Worm (Caenorhabditis elegans): ENCODE results near the gene rig-3.

The rig-3 gene

ce11 chrX:6904064-6904771 lies 50.8 kb downstream of the rig-3 start, which contains the start of gene sid-5:
TSS of gene sid-5 (plus strand) at chrX:6904721.
- TF ChIP-seq ama-1 (optimal IDR thresholded peaks at IDR 0.05) (no peak), ama-1 (GFP tag; optimal IDR thresholded peaks at IDR 0.05) (no peak), F49E8.2 (tag; optimal IDR thresholded peaks at IDR 0.05; ENCODE audit: insufficient read depth) (no peak), T26A5.8 (tag; optimal IDR thresholded peaks at IDR 0.05) (no peak), cebp-1 (GFP tag; IDR thresholded peaks at IDR 0.05) (peak; percentile 61; the same call in 1 of the 2 replicates), cebp-1 (tag; optimal IDR thresholded peaks at IDR 0.05) (peak; percentile 90), nhr-90 (tag; optimal IDR thresholded peaks at IDR 0.05) (no peak), B0035.1 (tag; optimal IDR thresholded peaks at IDR 0.05) (no peak)

- no peak for TF ChIP-seq somi-1 (GFP tag; optimal IDR thresholded peaks at IDR 0.05)
- peak; percentile 22 for TF ChIP-seq pha-4 (tag; optimal IDR thresholded peaks at IDR 0.05)
- peak; percentile 46 for TF ChIP-seq atf-7 (tag; optimal IDR thresholded peaks at IDR 0.05)
- no peak for TF ChIP-seq dpff-1 (tag; optimal IDR thresholded peaks at IDR 0.05)
- no peak for TF ChIP-seq bed-2 (GFP tag; IDR thresholded peaks at IDR 0.05)
- no peak for TF ChIP-seq xnd-1 (tag; optimal IDR thresholded peaks at IDR 0.05)
- 0 out of 2 replicates have a peak, but pooled peaks have one; percentile 14 for TF ChIP-seq lir-1 (GFP tag; conservative IDR thresholded peaks at IDR 0.05)
- TF ChIP-seq ztf-22 (GFP tag; optimal IDR thresholded peaks at IDR 0.05) = peak; percentile 37
- no peak for TF ChIP-seq fkh-3 (tag; optimal IDR thresholded peaks at IDR 0.05)
- TF ChIP-seq cebp-2 (GFP tag; IDR thresholded peaks at IDR 0.05) = no peak
- no peak for TF ChIP-seq B0019.2 (GFP tag; conservative IDR thresholded peaks at IDR 0.05)
- peak; percentile 83 for TF ChIP-seq nhr-80 (tag; optimal IDR thresholded peaks at IDR 0.05)
- no peak for TF ChIP-seq efl-1 (GFP tag; optimal IDR thresholded peaks at IDR 0.05)
- TF ChIP-seq unc-62 (GFP tag; optimal IDR thresholded peaks at IDR 0.05) = peak; percentile 24
- TF ChIP-seq sdz-38 (tag; optimal IDR thresholded peaks at IDR 0.05) = no peak
- no peak for TF ChIP-seq ztf-18 (tag; optimal IDR thresholded peaks at IDR 0.05)
- peak; percentile 13 for TF ChIP-seq ets-4 (GFP tag; optimal IDR thresholded peaks at IDR 0.05)
- TF ChIP-seq unc-130 (GFP tag; optimal IDR thresholded peaks at IDR 0.05) = no peak
- no peak for TF ChIP-seq tlf-1 (GFP tag; optimal IDR thresholded peaks at IDR 0.05)
- no peak for TF ChIP-seq Y79H2A.3 (GFP tag; conservative IDR thresholded peaks at IDR 0.05)
- no peak for TF ChIP-seq ceh-91 (GFP tag; IDR thresholded peaks at IDR 0.05)
- TF ChIP-seq T26A5.8 (tag; optimal IDR thresholded peaks at IDR 0.05) = no peak
- TF ChIP-seq cebp-1 (GFP tag; IDR thresholded peaks at IDR 0.05) = no peak
- TF ChIP-seq cebp-1 (tag; optimal IDR thresholded peaks at IDR 0.05) = peak; percentile 41
- TF ChIP-seq dpl-1 (GFP tag; optimal IDR thresholded peaks at IDR 0.05) = no peak
- TF ChIP-seq F37B4.10 (GFP tag; IDR thresholded peaks at IDR 0.05) = no peak
These were observed 52.2 kb downstream of the rig-3 start for ce11 chrX:6905581-6905980.

Data from whole organism, young adult.